Worm (Caenorhabditis elegans): ENCODE results near the gene sra-10.

DNA sequence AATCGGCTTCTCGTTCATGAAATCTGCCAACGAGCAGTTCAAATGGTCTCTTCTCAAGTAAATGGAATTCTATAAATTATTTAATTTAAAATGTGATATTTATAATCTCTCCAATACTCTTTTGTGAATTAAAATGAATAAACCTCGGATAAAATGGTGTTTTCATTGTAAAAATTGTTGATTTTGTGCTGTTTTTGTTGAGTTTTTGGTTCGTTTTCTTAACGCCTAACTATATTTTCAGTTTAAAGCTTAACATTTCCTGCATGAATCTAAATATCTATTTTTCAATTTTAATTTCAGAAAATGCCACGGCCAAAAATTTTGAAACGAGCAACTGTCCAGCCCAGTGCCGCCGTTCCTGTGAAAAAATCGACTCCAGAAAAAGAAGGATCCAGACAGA is 21.3 kb downstream of the sra-10 start, which contains the start of gene orc-2:
- TF ChIP-seq tbx-7 (tag; optimal IDR thresholded peaks at IDR 0.05) (no peak), fkh-6 (tag; optimal IDR thresholded peaks at IDR 0.05) (no peak), C08G9.2 (tag; optimal IDR thresholded peaks at IDR 0.05) (no peak), gmeb-2 (tag; optimal IDR thresholded peaks at IDR 0.05) (no peak), fkh-10 (GFP tag; optimal IDR thresholded peaks at IDR 0.05) (no peak), sox-4 (tag; optimal IDR thresholded peaks at IDR 0.05) (no peak), ceh-9 (tag; optimal IDR thresholded peaks at IDR 0.05) (no peak)
